Comparison of ENCODE assay signal across 5 fruit fly cellular contexts in the genomic region with DNA sequence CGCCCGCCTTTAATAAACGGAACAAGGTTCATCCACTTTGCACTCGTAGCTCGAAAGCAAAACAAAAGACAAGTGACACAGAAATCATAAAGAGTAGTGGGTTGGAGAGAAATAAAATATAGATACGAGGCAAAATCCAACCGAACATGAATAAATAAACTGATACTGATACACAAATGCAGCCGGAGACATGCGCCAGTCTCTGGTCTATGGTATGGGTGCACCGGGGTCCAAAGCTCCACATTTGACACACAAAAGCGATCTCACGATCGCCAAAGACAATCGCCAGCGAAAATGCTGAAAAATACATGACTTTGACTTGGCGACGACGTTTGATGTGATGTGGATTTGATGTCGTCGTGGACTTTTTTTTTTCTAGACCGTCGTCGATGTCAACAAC.
TF ChIP-seq lines count a peak whose summit lies in the region.

No protein-coding gene starts in this region.

- TF ChIP-seq CTCF in whole organism, embryonic (GFP tag; optimal IDR thresholded peaks at IDR 0.05; lab: Kevin White, UChicago), result no peak

TF ChIP-seq in whole organism, adult, 20 proteins besides CTCF, POLR2A, EP300 and RAD21:
- TF ChIP-seq ovo (GFP tag; optimal IDR thresholded peaks at IDR 0.05; lab: Kevin White, UChicago) (no peak), Mnt (GFP tag; optimal IDR thresholded peaks at IDR 0.05; lab: Kevin White, UChicago) (no peak), CG1620 (GFP tag; optimal IDR thresholded peaks at IDR 0.05; lab: Kevin White, UChicago) (no peak), Crg-1 (GFP tag; optimal IDR thresholded peaks at IDR 0.05; lab: Kevin White, UChicago) (no peak), CG7045 (GFP tag; optimal IDR thresholded peaks at IDR 0.05; lab: Kevin White, UChicago) (no peak), CG12768 (GFP tag; optimal IDR thresholded peaks at IDR 0.05; lab: Kevin White, UChicago) (peak; percentile 33)

TF ChIP-seq in whole organism, embryonic, 481 proteins besides CTCF, POLR2A, EP300 and RAD21:
- no peak for TF ChIP-seq Xbp1 (GFP tag; optimal IDR thresholded peaks at IDR 0.05; lab: Kevin White, UChicago)
- 0 out of 3 replicates have a peak, but pooled peaks have one; percentile 52 for TF ChIP-seq CG2199 (GFP tag; IDR thresholded peaks at IDR 0.05; lab: Robert Waterston, UW)
- no peak for TF ChIP-seq kay (GFP tag; optimal IDR thresholded peaks at IDR 0.05; lab: Kevin White, UChicago)
- peak; percentile 32; the same call in 1 of the 2 replicates for TF ChIP-seq Drgx (GFP tag; IDR thresholded peaks at IDR 0.05; lab: Robert Waterston, UW)
- TF ChIP-seq Hr78 (GFP tag; optimal IDR thresholded peaks at IDR 0.05; lab: Kevin White, UChicago), result peak in 1 of 2 experiments; percentile 5
- TF ChIP-seq CG13287 (GFP tag; IDR thresholded peaks at IDR 0.05; lab: Robert Waterston, UW; ENCODE audit: partially characterized antibody), result no peak
- TF ChIP-seq salm (tag; optimal IDR thresholded peaks at IDR 0.05; lab: Kevin White, UChicago), result no peak
- no peak for TF ChIP-seq CG33213 (GFP tag; optimal IDR thresholded peaks at IDR 0.05; lab: Kevin White, UChicago)
- TF ChIP-seq pnt (GFP tag; optimal IDR thresholded peaks at IDR 0.05; lab: Kevin White, UChicago), result no peak
- peak; percentile 74 for TF ChIP-seq nom (GFP tag; optimal IDR thresholded peaks at IDR 0.05; lab: Kevin White, UChicago)
- TF ChIP-seq CG7987 (GFP tag; optimal IDR thresholded peaks at IDR 0.05; lab: Kevin White, UChicago), result peak; percentile 43
- TF ChIP-seq CG4730 (GFP tag; IDR thresholded peaks at IDR 0.05; lab: Robert Waterston, UW), result no peak
- TF ChIP-seq CG16863 (GFP tag; optimal IDR thresholded peaks at IDR 0.05; lab: Kevin White, UChicago), result no peak
- TF ChIP-seq oc (tag; optimal IDR thresholded peaks at IDR 0.05; lab: Kevin White, UChicago), result peak; percentile 0
- TF ChIP-seq CG34376 (GFP tag; optimal IDR thresholded peaks at IDR 0.05; lab: Kevin White, UChicago), result no peak
- no peak for TF ChIP-seq gfzf (GFP tag; optimal IDR thresholded peaks at IDR 0.05; lab: Kevin White, UChicago)
- TF ChIP-seq trem (tag; optimal IDR thresholded peaks at IDR 0.05; lab: Kevin White, UChicago), result no peak
- no peak for TF ChIP-seq Gug (GFP tag; IDR thresholded peaks at IDR 0.05; lab: Robert Waterston, UW)
- TF ChIP-seq dati (GFP tag; IDR thresholded peaks at IDR 0.05; lab: Robert Waterston, UW), result 0 out of 2 replicates have a peak, but pooled peaks have one; percentile 4

TF ChIP-seq in whole organism, prepupa, 60 proteins besides CTCF, POLR2A, EP300 and RAD21:
- TF ChIP-seq CG6276 (GFP tag; optimal IDR thresholded peaks at IDR 0.05; lab: Kevin White, UChicago) (peak; percentile 42), CG32006 (GFP tag; optimal IDR thresholded peaks at IDR 0.05; lab: Kevin White, UChicago) (no peak), achi (GFP tag; optimal IDR thresholded peaks at IDR 0.05; lab: Kevin White, UChicago) (no peak), spab (GFP tag; optimal IDR thresholded peaks at IDR 0.05; lab: Kevin White, UChicago) (no peak), CG6163 (GFP tag; IDR thresholded peaks at IDR 0.05; lab: Robert Waterston, UW) (no peak), ss (GFP tag; optimal IDR thresholded peaks at IDR 0.05; lab: Kevin White, UChicago) (peak; percentile 14 to 23), eg (GFP tag; IDR thresholded peaks at IDR 0.05; lab: Robert Waterston, UW) (peak; percentile 32; the same call in 1 of the 3 replicates), CG8319 (GFP tag; optimal IDR thresholded peaks at IDR 0.05; lab: Kevin White, UChicago) (no peak), CG34406 (GFP tag; optimal IDR thresholded peaks at IDR 0.05; lab: Kevin White, UChicago) (no peak), CG6854 (GFP tag; optimal IDR thresholded peaks at IDR 0.05; lab: Kevin White, UChicago) (no peak), CG16779 (tag; optimal IDR thresholded peaks at IDR 0.05; lab: Kevin White, UChicago) (no peak), CG6808 (GFP tag; optimal IDR thresholded peaks at IDR 0.05; lab: Kevin White, UChicago) (peak; percentile 37), CG8119 (GFP tag; IDR thresholded peaks at IDR 0.05; lab: Robert Waterston, UW) (no peak), Blimp-1 (GFP tag; optimal IDR thresholded peaks at IDR 0.05; lab: Kevin White, UChicago) (no peak), fd85E (GFP tag; optimal IDR thresholded peaks at IDR 0.05; lab: Kevin White, UChicago) (no peak), dsx (GFP tag; optimal IDR thresholded peaks at IDR 0.05; lab: Kevin White, UChicago; ENCODE audit: poor library complexity, severe bottlenecking) (no peak), Met (GFP tag; optimal IDR thresholded peaks at IDR 0.05; lab: Kevin White, UChicago) (no peak), CG15336 (GFP tag; IDR thresholded peaks at IDR 0.05; lab: Robert Waterston, UW) (no peak), svp (GFP tag; lab: Kevin White, UChicago) (no peak), CG3032 (tag; optimal IDR thresholded peaks at IDR 0.05; lab: Kevin White, UChicago) (no peak)

TF ChIP-seq in whole organism, pupa, 21 proteins besides CTCF, POLR2A, EP300 and RAD21:
- TF ChIP-seq fd96Ca (GFP tag; IDR thresholded peaks at IDR 0.05; lab: Robert Waterston, UW), result peak; percentile 28; the same call in 1 of the 3 replicates
- TF ChIP-seq CG32121 (GFP tag; IDR thresholded peaks at IDR 0.05; lab: Robert Waterston, UW), result peak; percentile 42; the same call in 1 of the 2 replicates
- TF ChIP-seq CG4496 (GFP tag; IDR thresholded peaks at IDR 0.05; lab: Robert Waterston, UW), result no peak
- peak; percentile 33 for TF ChIP-seq EcR (GFP tag; optimal IDR thresholded peaks at IDR 0.05; lab: Kevin White, UChicago)
- no peak for TF ChIP-seq CG8301 (tag; optimal IDR thresholded peaks at IDR 0.05; lab: Kevin White, UChicago)

TF ChIP-seq in whole organism, wandering third instar larva, 38 proteins besides CTCF, POLR2A, EP300 and RAD21:
- TF ChIP-seq dsf (GFP tag; optimal IDR thresholded peaks at IDR 0.05; lab: Kevin White, UChicago; ENCODE audit: borderline replicate concordance) (no peak), Hnf4 (GFP tag; optimal IDR thresholded peaks at IDR 0.05; lab: Kevin White, UChicago) (no peak), lola (GFP tag; optimal IDR thresholded peaks at IDR 0.05; lab: Kevin White, UChicago) (no peak), Rel (GFP tag; optimal IDR thresholded peaks at IDR 0.05; lab: Kevin White, UChicago) (no peak), Rel (tag; optimal IDR thresholded peaks at IDR 0.05; lab: Kevin White, UChicago) (peak; percentile 10), usp (GFP tag; optimal IDR thresholded peaks at IDR 0.05; lab: Kevin White, UChicago) (no peak)
TF ChIP-seq in whole organism, wandering third instar larva: peak in this region for 1.
